Worm (Caenorhabditis elegans) whole organism, L3 larva: Measurements from ENCODE around the gene C53D6.6.

ENCODE experiments used
- ama-1 ChIP-seq: fragments of 150-350 bp; optimal IDR thresholded peaks from 2 replicates; lab custom pipeline; 2018
- ceh-82 ChIP-seq: fragments of 150-350 bp; optimal IDR thresholded peaks from 2 replicates; lab custom pipeline; 2014; ENCODE audit warnings: missing biosample characterization, missing genetic modification characterization
- daf-12 ChIP-seq: fragments of 150-350 bp; optimal IDR thresholded peaks from 2 replicates; lab custom pipeline; 2014; ENCODE audit warnings: missing biosample characterization, missing genetic modification reagents, missing genetic modification characterization
- elt-2 ChIP-seq: sonication (generic microtip); optimal IDR thresholded peaks from 2 replicates; lab custom pipeline; 2016; ENCODE audit warnings: missing genetic modification reagents, mild to moderate bottlenecking, missing genetic modification characterization, missing compliant biosample characterization
- elt-3 ChIP-seq, 3 experiments: fragments of 150-350 bp in 1 of 3; sonication (generic microtip) in 2 of 3; optimal IDR thresholded peaks; 2 replicates in 2 of 3; 4 replicates in 1 of 3; lab custom pipeline; 2014 to 2017; ENCODE audit warnings: missing biosample characterization in 3 of 3, missing genetic modification characterization in 3 of 3
- fkh-10 ChIP-seq: sonication (generic microtip); optimal IDR thresholded peaks from 2 replicates; lab custom pipeline; 2017; ENCODE audit warnings: missing biosample characterization, missing genetic modification reagents, missing genetic modification characterization
- nhr-67 ChIP-seq: fragments of 150-350 bp; optimal IDR thresholded peaks from 2 replicates; lab custom pipeline; 2014; ENCODE audit warnings: missing biosample characterization, missing genetic modification characterization
- skn-1 ChIP-seq: fragments of 150-350 bp; optimal IDR thresholded peaks from 2 replicates; lab custom pipeline; 2014; ENCODE audit warnings: missing biosample characterization, missing genetic modification characterization
- ztf-4 ChIP-seq: fragments of 150-350 bp; optimal IDR thresholded peaks from 2 replicates; lab custom pipeline; 2014; ENCODE audit warnings: missing biosample characterization, missing genetic modification characterization

- TF ChIP-seq ceh-82 (tag; lab: Kevin White, UChicago) (no peak), ztf-4 (tag; lab: Kevin White, UChicago) (no peak), skn-1 (tag; lab: Kevin White, UChicago) (no peak), elt-3 (tag; optimal IDR thresholded peaks at IDR 0.05; lab: Kevin White, UChicago) (no peak), nhr-67 (no peak), ama-1 (no peak), daf-12 (no peak), fkh-10 (GFP tag; lab: Kevin White, UChicago) (no peak), elt-2 (tag; lab: Kevin White, UChicago) (no peak)
Measured at ce11 chrIV:9045252-9045651, 12.8 kb upstream of the C53D6.6 start, which contains the start of gene Y73F4A.1.
